Worm (Caenorhabditis elegans) whole organism, early embryonic: Measurements from ENCODE around the gene B0252.1.

ENCODE experiments used
- B0310.2 ChIP-seq: sonication (generic microtip); optimal IDR thresholded peaks from 2 replicates; lab custom pipeline; 2016; ENCODE audit warnings: mild to moderate bottlenecking, missing genetic modification characterization, missing compliant biosample characterization
- ama-1 ChIP-seq: fragments of 150-350 bp; optimal IDR thresholded peaks from 2 replicates; lab custom pipeline; 2014
- ets-7 ChIP-seq: sonication (generic microtip); optimal IDR thresholded peaks from 2 replicates; lab custom pipeline; 2016; ENCODE audit warnings: missing genotype, missing genetic modification characterization, missing compliant biosample characterization
- hnd-1 ChIP-seq: sonication (generic microtip); optimal IDR thresholded peaks from 2 replicates; lab custom pipeline; 2016; ENCODE audit warnings: missing genetic modification characterization, missing compliant biosample characterization

- no peak for TF ChIP-seq ets-7 (tag; lab: Kevin White, UChicago)
- no peak for TF ChIP-seq ama-1 (lab: Kevin White, UChicago)
- TF ChIP-seq B0310.2 (tag; lab: Kevin White, UChicago) = no peak
- no peak for TF ChIP-seq hnd-1
These were observed 7.6 kb downstream of the B0252.1 start for ce11 chrII:6927034-6927433.
